Worm (Caenorhabditis elegans) whole organism, L4 larva: ENCODE results near the gene F10E9.3.

ENCODE experiments used
- F10B5.3 ChIP-seq: sonication (generic microtip); optimal IDR thresholded peaks from 2 replicates; lab custom pipeline; 2016; ENCODE audit warnings: mild to moderate bottlenecking, missing genetic modification characterization, missing compliant biosample characterization
- F26F4.8 ChIP-seq: fragments of 200-800 bp; sonication (Bioruptor generic); conservative IDR thresholded peaks from 2 replicates; pipeline ENCODE4 v1.3.6; 2022; ENCODE audit warnings: missing genetic modification characterization, missing compliant biosample characterization
- F49E8.2 ChIP-seq: sonication (generic microtip); optimal IDR thresholded peaks from 2 replicates; lab custom pipeline; 2016; ENCODE audit warnings: missing compliant biosample characterization, mild to moderate bottlenecking, missing genetic modification characterization, borderline replicate concordance
- R02D3.7 ChIP-seq: fragments of 150-350 bp; sonication (generic microtip); optimal IDR thresholded peaks from 3 replicates; lab custom pipeline; 2014; ENCODE audit warnings: missing biosample characterization, missing genetic modification characterization
- T26A8.4 ChIP-seq: fragments of 200-800 bp; sonication (Bioruptor generic); IDR thresholded peaks from 2 replicates; pipeline ENCODE4 v1.3.6; 2022; ENCODE audit warnings: missing genetic modification characterization, missing compliant biosample characterization
- aha-1 ChIP-seq: fragments of 150-350 bp; peaks from one replicate; lab custom pipeline; 2014; ENCODE audit warnings: missing biosample characterization, missing genetic modification characterization
- ama-1 ChIP-seq: fragments of 150-350 bp; optimal IDR thresholded peaks from 2 replicates; lab custom pipeline; 2014; ENCODE audit warnings: inconsistent platforms, mixed read lengths
- ces-1 ChIP-seq: fragments of 150-350 bp; sonication (generic microtip); optimal IDR thresholded peaks from 4 replicates; lab custom pipeline; 2014; ENCODE audit warnings: missing biosample characterization, missing genetic modification reagents, missing genetic modification characterization
- daf-16 ChIP-seq, 3 experiments: sonication (generic microtip); optimal IDR thresholded peaks; 2 replicates each; lab custom pipeline; 2016 to 2017; ENCODE audit warnings: missing genetic modification characterization in 3 of 3, missing genetic modification reagents in 3 of 3, mild to moderate bottlenecking in 2 of 3, missing compliant biosample characterization in 2 of 3, missing biosample characterization in 1 of 3, moderate library complexity in 1 of 3
- daf-19 ChIP-seq: fragments of 200-800 bp; sonication (Bioruptor generic); conservative IDR thresholded peaks from 2 replicates; pipeline ENCODE4 v1.3.6; 2022; ENCODE audit warnings: missing genetic modification characterization, missing compliant biosample characterization
- dmd-6 ChIP-seq: fragments of 200-800 bp; sonication (Bioruptor generic); IDR thresholded peaks from 2 replicates; pipeline ENCODE4 v1.3.6; 2022; ENCODE audit warnings: missing genetic modification reagents, missing genetic modification characterization, missing compliant biosample characterization
- dpl-1 ChIP-seq: fragments of 150-350 bp; optimal IDR thresholded peaks from 2 replicates; lab custom pipeline; 2014; ENCODE audit warnings: missing biosample characterization, missing genetic modification reagents, missing genetic modification characterization
- dve-1 ChIP-seq: sonication (generic microtip); optimal IDR thresholded peaks from 2 replicates; lab custom pipeline; 2017; ENCODE audit warnings: antibody characterized with exemption, mild to moderate bottlenecking, missing genetic modification characterization, missing compliant biosample characterization; ENCODE audit not compliant: insufficient read depth
- gei-8 ChIP-seq: fragments of 200-800 bp; sonication (Bioruptor generic); optimal IDR thresholded peaks from 2 replicates; lab custom pipeline; 2018; ENCODE audit warnings: mild to moderate bottlenecking, missing genetic modification characterization, missing compliant biosample characterization
- hlh-11 ChIP-seq: fragments of 200-800 bp; sonication (Bioruptor generic); optimal IDR thresholded peaks from 2 replicates; lab custom pipeline; 2018; ENCODE audit warnings: mild to moderate bottlenecking, missing genetic modification characterization, missing compliant biosample characterization
- hlh-30 ChIP-seq: sonication (generic microtip); optimal IDR thresholded peaks from 2 replicates; lab custom pipeline; 2017; ENCODE audit warnings: antibody characterized with exemption, mild to moderate bottlenecking, missing genetic modification characterization, missing compliant biosample characterization; ENCODE audit not compliant: insufficient read depth
- hmg-1.1 ChIP-seq: fragments of 200-800 bp; sonication (Bioruptor generic); IDR thresholded peaks from 2 replicates; pipeline ENCODE4 v1.3.6; 2022; ENCODE audit warnings: missing genetic modification reagents, missing genetic modification characterization, missing compliant biosample characterization
- jun-1 ChIP-seq: fragments of 150-350 bp; optimal IDR thresholded peaks from 2 replicates; lab custom pipeline; 2014; ENCODE audit warnings: missing biosample characterization, missing genetic modification reagents, missing genetic modification characterization
- lin-39 ChIP-seq: fragments of 150-350 bp; optimal IDR thresholded peaks from 2 replicates; lab custom pipeline; 2014; ENCODE audit warnings: missing biosample characterization, missing genetic modification reagents, missing genetic modification characterization
- lsy-2 ChIP-seq, 2 experiments: fragments of 150-350 bp in 1 of 2; sonication (generic microtip) in 1 of 2; optimal IDR thresholded peaks; 2 replicates each; lab custom pipeline; 2014 to 2017; ENCODE audit warnings: missing biosample characterization in 2 of 2, missing genetic modification characterization in 2 of 2
- madf-5 ChIP-seq, 2 experiments: fragments of 200-800 bp; sonication (Bioruptor generic); IDR thresholded peaks; 2 replicates each; pipeline ENCODE4 v1.3.6; 2022; ENCODE audit warnings: missing compliant biosample characterization in 2 of 2, missing genetic modification characterization in 2 of 2
- mdl-1 ChIP-seq, 2 experiments: fragments of 150-350 bp in 1 of 2; sonication (generic microtip) in 1 of 2; optimal IDR thresholded peaks; 2 replicates each; lab custom pipeline; 2014 to 2017; ENCODE audit warnings: missing biosample characterization in 2 of 2, missing genetic modification characterization in 2 of 2
- mep-1 ChIP-seq: fragments of 150-350 bp; sonication (generic microtip); optimal IDR thresholded peaks from 3 replicates; lab custom pipeline; 2014; ENCODE audit warnings: missing biosample characterization, missing genetic modification characterization
- nhr-11 ChIP-seq: fragments of 150-350 bp; optimal IDR thresholded peaks from 2 replicates; lab custom pipeline; 2014; ENCODE audit warnings: missing biosample characterization, missing genetic modification characterization
- nhr-28 ChIP-seq: fragments of 150-350 bp; optimal IDR thresholded peaks from 2 replicates; lab custom pipeline; 2014; ENCODE audit warnings: missing biosample characterization, missing genetic modification characterization
- nhr-42 ChIP-seq: fragments of 200-800 bp; sonication (Bioruptor generic); IDR thresholded peaks from 2 replicates; pipeline ENCODE4 v1.3.6; 2022; ENCODE audit warnings: missing genetic modification characterization, missing compliant biosample characterization
- pha-4 ChIP-seq, 2 experiments: fragments of 150-350 bp in 1 of 2; fragments of 200-800 bp in 1 of 2; sonication (Bioruptor generic) in 1 of 2; IDR thresholded peaks in 1 of 2; optimal IDR thresholded peaks in 1 of 2; 2 replicates each; pipeline versions ENCODE4 v1.3.6 to Lab custom; 2014 to 2022; ENCODE audit warnings: missing genetic modification characterization in 2 of 2, missing genetic modification reagents in 2 of 2, missing biosample characterization in 1 of 2, missing compliant biosample characterization in 1 of 2
- php-3 ChIP-seq: fragments of 200-800 bp; sonication (Bioruptor generic); IDR thresholded peaks from 2 replicates; pipeline ENCODE4 v1.3.6; 2022; ENCODE audit warnings: missing genetic modification reagents, missing genetic modification characterization, missing compliant biosample characterization
- pqm-1 ChIP-seq: sonication (generic microtip); optimal IDR thresholded peaks from 2 replicates; lab custom pipeline; 2017; ENCODE audit warnings: missing biosample characterization, missing genetic modification characterization
- tag-97 ChIP-seq: fragments of 200-800 bp; sonication (Bioruptor generic); IDR thresholded peaks from 2 replicates; pipeline ENCODE4 v1.3.6; 2022; ENCODE audit warnings: missing genetic modification characterization, missing compliant biosample characterization
- tra-1 ChIP-seq: fragments of 200-800 bp; sonication (Bioruptor generic); IDR thresholded peaks from 2 replicates; pipeline ENCODE4 v1.3.6; 2022; ENCODE audit warnings: missing genetic modification reagents, missing genetic modification characterization, missing compliant biosample characterization
- unc-62 ChIP-seq, 3 experiments: fragments of 150-350 bp in 1 of 3; sonication (generic microtip); optimal IDR thresholded peaks in 2 of 3; peaks in 1 of 3; 1 replicate in 1 of 3; 2 replicates in 2 of 3; lab custom pipeline; 2014 to 2017; ENCODE audit warnings: missing biosample characterization in 3 of 3, missing genetic modification characterization in 3 of 3, missing genetic modification reagents in 3 of 3, missing genotype in 1 of 3
- zag-1 ChIP-seq: fragments of 150-350 bp; optimal IDR thresholded peaks from 2 replicates; lab custom pipeline; 2014; ENCODE audit warnings: missing biosample characterization, missing genetic modification characterization
- ztf-7 ChIP-seq: fragments of 150-350 bp; optimal IDR thresholded peaks from 2 replicates; lab custom pipeline; 2014; ENCODE audit warnings: missing biosample characterization, missing genetic modification characterization

F10E9.3 gene

DNA sequence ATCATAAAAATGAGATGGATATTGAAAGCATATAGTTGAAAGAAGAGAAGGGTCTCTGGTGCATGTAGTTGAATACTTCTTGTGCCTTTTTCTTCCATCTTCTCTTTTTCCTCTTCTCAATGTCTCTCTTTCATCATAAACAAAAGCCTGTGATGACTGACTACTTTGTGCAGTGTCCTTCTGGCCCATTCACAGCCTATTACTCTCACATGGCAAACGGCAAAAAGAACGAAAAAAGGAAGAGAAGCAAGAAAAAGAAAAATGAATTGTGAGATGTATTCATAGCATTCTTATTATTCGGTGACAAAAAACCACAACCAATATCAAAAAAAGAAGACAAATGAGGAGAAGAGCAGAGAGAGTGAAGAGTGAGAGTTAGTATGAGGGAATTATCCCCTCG is 10.4 kb downstream of the F10E9.3 start:
- TF ChIP-seq tag-97 (GFP tag; lab: Robert Waterston, UW), result no peak
- no peak for TF ChIP-seq dpl-1 (GFP tag; lab: Kevin White, UChicago)
- peak; percentile 7 for TF ChIP-seq aha-1 (tag; lab: Kevin White, UChicago)
- peak in 1 of 2 experiments; percentile 89 for TF ChIP-seq unc-62 (GFP tag; optimal IDR thresholded peaks at IDR 0.05 in 1 of 2; lab: Kevin White, UChicago)
- TF ChIP-seq unc-62 (tag; optimal IDR thresholded peaks at IDR 0.05; lab: Kevin White, UChicago), result no peak
- TF ChIP-seq hmg-1.1 (GFP tag; lab: Robert Waterston, UW), result 0 out of 2 replicates have a peak, but pooled peaks have one; percentile 8
- peak; percentile 6 for TF ChIP-seq hlh-30 (tag; lab: Kevin White, UChicago)

DNA sequence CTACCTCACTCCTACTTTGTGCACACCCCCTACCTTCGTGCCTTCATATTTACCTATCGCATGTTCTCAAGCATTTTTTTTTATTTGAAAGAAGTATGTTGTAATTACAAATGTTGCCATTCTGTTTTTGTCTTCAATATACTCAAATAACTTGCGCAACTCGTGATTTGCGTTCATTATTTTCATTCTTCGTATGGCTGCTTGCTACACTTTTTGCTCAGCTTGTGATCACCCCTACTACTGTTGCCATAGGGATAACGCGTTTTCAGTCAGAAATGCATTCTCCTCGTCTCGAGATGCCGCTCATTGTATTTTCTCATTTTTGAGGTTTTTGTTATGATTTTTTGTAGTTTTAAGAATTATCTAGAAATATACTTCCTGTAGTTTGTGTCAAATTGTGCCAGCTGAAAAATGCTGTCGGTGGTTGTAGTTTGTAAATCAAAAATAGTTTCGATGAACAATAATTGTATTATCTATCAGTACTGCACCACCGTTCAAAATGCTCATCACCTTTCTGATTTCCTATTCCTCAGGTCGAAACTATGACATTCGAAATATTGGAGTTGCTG is 11.9 kb downstream of the F10E9.3 start, which contains the start of gene F10E9.1:
Gene F10E9.1 (plus strand): TSS at position 519 of the 569 bp plus-strand sequence.
- TF ChIP-seq lin-39 (tag; lab: Kevin White, UChicago) (no peak), nhr-11 (tag; lab: Kevin White, UChicago) (peak; percentile 68), ztf-7 (tag; lab: Kevin White, UChicago) (no peak)

DNA sequence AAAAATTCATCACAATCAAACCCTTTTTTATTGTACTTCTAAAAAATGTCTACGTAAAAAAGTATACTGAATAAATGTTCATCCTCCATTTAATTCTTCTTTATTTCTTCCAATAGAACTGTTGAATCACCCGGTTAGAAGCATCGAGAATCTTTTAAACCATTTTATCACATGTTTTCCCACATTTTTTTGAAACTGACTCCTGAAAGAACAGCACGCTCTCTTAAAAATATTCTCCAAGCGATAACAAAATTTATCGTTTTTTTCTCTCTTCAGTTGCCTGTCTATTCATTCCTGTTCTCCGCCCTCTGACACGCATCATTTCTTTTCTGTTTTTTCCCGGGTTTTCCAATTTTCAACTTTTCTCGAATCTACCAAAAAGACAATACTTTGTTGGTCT is 13.6 kb downstream of the F10E9.3 start, which contains the start of gene F10E9.12:
Gene F10E9.12 (plus strand): TSS at position 131 of the 400 bp plus-strand sequence.
- TF ChIP-seq daf-19 (GFP tag; lab: Robert Waterston, UW) (no peak), F49E8.2 (tag; lab: Kevin White, UChicago) (no peak), nhr-28 (tag; lab: Kevin White, UChicago) (peak; percentile 1), T26A8.4 (GFP tag; lab: Robert Waterston, UW) (no peak), pqm-1 (peak; percentile 4), R02D3.7 (no peak), madf-5 (GFP tag; IDR thresholded peaks at IDR 0.05; lab: Robert Waterston, UW) (no peak), dmd-6 (GFP tag; lab: Robert Waterston, UW) (peak; percentile 26; the same call in 1 of the 2 replicates), jun-1 (tag; lab: Kevin White, UChicago) (no peak), F10B5.3 (tag; lab: Kevin White, UChicago) (no peak), F26F4.8 (GFP tag; lab: Robert Waterston, UW) (no peak), dve-1 (peak; percentile 54), daf-16 (GFP tag; optimal IDR thresholded peaks at IDR 0.05; lab: Kevin White, UChicago) (no peak), daf-16 (tag; optimal IDR thresholded peaks at IDR 0.05; lab: Kevin White, UChicago) (peak; percentile 43), hlh-30 (tag; lab: Kevin White, UChicago) (peak; percentile 66), lsy-2 (tag; optimal IDR thresholded peaks at IDR 0.05; lab: Kevin White, UChicago) (peak in 1 of 2 experiments; percentile 31), mdl-1 (tag; optimal IDR thresholded peaks at IDR 0.05; lab: Kevin White, UChicago) (peak in 1 of 2 experiments; percentile 14), php-3 (GFP tag; lab: Robert Waterston, UW) (no peak), lin-39 (tag; lab: Kevin White, UChicago) (no peak), zag-1 (no peak), tra-1 (no peak), gei-8 (GFP tag; lab: Kevin White, UChicago) (no peak), mep-1 (tag; lab: Kevin White, UChicago) (peak; percentile 5), aha-1 (tag; lab: Kevin White, UChicago) (peak; percentile 9), ama-1 (no peak), ces-1 (GFP tag; lab: Kevin White, UChicago) (no peak), nhr-42 (GFP tag; lab: Robert Waterston, UW) (no peak), pha-4 (GFP tag; IDR thresholded peaks at IDR 0.05; lab: Robert Waterston, UW) (no peak), pha-4 (tag; optimal IDR thresholded peaks at IDR 0.05; lab: Kevin White, UChicago) (no peak), hlh-11 (tag; lab: Kevin White, UChicago) (peak; percentile 30)
